Worm (Caenorhabditis elegans): ENCODE measurements around the gene F28H7.7.

Gene F28H7.7

ce11 chrV:10754050-10754449 lies at the start of gene F28H7.7:
Gene F28H7.7, minus strand, starts transcription at chrV:10754150.
- no peak for TF ChIP-seq klf-2 (GFP tag; conservative IDR thresholded peaks at IDR 0.05)
- no peak for TF ChIP-seq med-1 (GFP tag; optimal IDR thresholded peaks at IDR 0.05; ENCODE audit: insufficient read depth)
- no peak for TF ChIP-seq T22C8.4 (GFP tag; IDR thresholded peaks at IDR 0.05)
- no peak for TF ChIP-seq ztf-29 (GFP tag; IDR thresholded peaks at IDR 0.05)
- TF ChIP-seq ztf-23 (GFP tag; IDR thresholded peaks at IDR 0.05) = no peak
- TF ChIP-seq ref-1 (GFP tag; conservative IDR thresholded peaks at IDR 0.05) = no peak

- TF ChIP-seq cog-1 (tag; optimal IDR thresholded peaks at IDR 0.05) (no peak), ztf-29 (GFP tag; IDR thresholded peaks at IDR 0.05) (no peak), tab-1 (GFP tag; IDR thresholded peaks at IDR 0.05) (no peak), med-1 (GFP tag; optimal IDR thresholded peaks at IDR 0.05; ENCODE audit: insufficient read depth) (no peak), ref-1 (GFP tag; conservative IDR thresholded peaks at IDR 0.05) (no peak), klf-2 (GFP tag; conservative IDR thresholded peaks at IDR 0.05) (no peak), T22C8.4 (GFP tag; IDR thresholded peaks at IDR 0.05) (no peak), ztf-23 (GFP tag; IDR thresholded peaks at IDR 0.05) (no peak), flt-1 (GFP tag; IDR thresholded peaks at IDR 0.05) (no peak)
These were observed 48.1 kb upstream of the F28H7.7 start for ce11 chrV:10802060-10802459.

- TF ChIP-seq klf-2 (GFP tag; conservative IDR thresholded peaks at IDR 0.05) (no peak), ref-1 (GFP tag; conservative IDR thresholded peaks at IDR 0.05) (no peak), med-1 (GFP tag; optimal IDR thresholded peaks at IDR 0.05; ENCODE audit: insufficient read depth) (no peak), T22C8.4 (GFP tag; IDR thresholded peaks at IDR 0.05) (no peak), ztf-23 (GFP tag; IDR thresholded peaks at IDR 0.05) (no peak), tab-1 (GFP tag; IDR thresholded peaks at IDR 0.05) (no peak), ztf-29 (GFP tag; IDR thresholded peaks at IDR 0.05) (no peak), cog-1 (tag; optimal IDR thresholded peaks at IDR 0.05) (no peak), flt-1 (GFP tag; IDR thresholded peaks at IDR 0.05) (no peak)
These were observed 47.2 kb upstream of the F28H7.7 start, which contains the start of gene D1054.18 for ce11 chrV:10801154-10801553. Gene D1054.18, minus strand, starts transcription at chrV:10801198.

ce11 chrV:10798090-10798489 lies 44.1 kb upstream of the F28H7.7 start, which contains the start of gene srh-184:
Gene srh-184, minus strand, starts transcription at chrV:10798190.
- TF ChIP-seq ref-1 (GFP tag; conservative IDR thresholded peaks at IDR 0.05) = no peak
- TF ChIP-seq flt-1 (GFP tag; IDR thresholded peaks at IDR 0.05) = no peak
- no peak for TF ChIP-seq T22C8.4 (GFP tag; IDR thresholded peaks at IDR 0.05)
- no peak for TF ChIP-seq ztf-29 (GFP tag; IDR thresholded peaks at IDR 0.05)
- TF ChIP-seq klf-2 (GFP tag; conservative IDR thresholded peaks at IDR 0.05) = no peak
- no peak for TF ChIP-seq tab-1 (GFP tag; IDR thresholded peaks at IDR 0.05)
- TF ChIP-seq ztf-23 (GFP tag; IDR thresholded peaks at IDR 0.05) = no peak
- no peak for TF ChIP-seq med-1 (GFP tag; optimal IDR thresholded peaks at IDR 0.05; ENCODE audit: insufficient read depth)
- no peak for TF ChIP-seq cog-1 (tag; optimal IDR thresholded peaks at IDR 0.05)

ce11 chrV:10795494-10795893 lies 41.5 kb upstream of the F28H7.7 start, which contains the start of gene D1054.19:
Gene D1054.19, plus strand, starts transcription at chrV:10795794.
- TF ChIP-seq klf-2 (GFP tag; conservative IDR thresholded peaks at IDR 0.05) (no peak), T22C8.4 (GFP tag; IDR thresholded peaks at IDR 0.05) (no peak), ref-1 (GFP tag; conservative IDR thresholded peaks at IDR 0.05) (no peak), tab-1 (GFP tag; IDR thresholded peaks at IDR 0.05) (no peak), ztf-23 (GFP tag; IDR thresholded peaks at IDR 0.05) (no peak), flt-1 (GFP tag; IDR thresholded peaks at IDR 0.05) (no peak), med-1 (GFP tag; optimal IDR thresholded peaks at IDR 0.05; ENCODE audit: insufficient read depth) (no peak), cog-1 (tag; optimal IDR thresholded peaks at IDR 0.05) (no peak), ztf-29 (GFP tag; IDR thresholded peaks at IDR 0.05) (no peak)

- TF ChIP-seq flt-1 (GFP tag; IDR thresholded peaks at IDR 0.05) = no peak
- no peak for TF ChIP-seq ref-1 (GFP tag; conservative IDR thresholded peaks at IDR 0.05)
- TF ChIP-seq ztf-29 (GFP tag; IDR thresholded peaks at IDR 0.05) = no peak
- no peak for TF ChIP-seq klf-2 (GFP tag; conservative IDR thresholded peaks at IDR 0.05)
- no peak for TF ChIP-seq T22C8.4 (GFP tag; IDR thresholded peaks at IDR 0.05)
- TF ChIP-seq med-1 (GFP tag; optimal IDR thresholded peaks at IDR 0.05; ENCODE audit: insufficient read depth) = no peak
These were observed 40.5 kb upstream of the F28H7.7 start for ce11 chrV:10794463-10794862.

- TF ChIP-seq tab-1 (GFP tag; IDR thresholded peaks at IDR 0.05) = no peak
- TF ChIP-seq T22C8.4 (GFP tag; IDR thresholded peaks at IDR 0.05) = no peak
- TF ChIP-seq flt-1 (GFP tag; IDR thresholded peaks at IDR 0.05) = no peak
- no peak for TF ChIP-seq ztf-23 (GFP tag; IDR thresholded peaks at IDR 0.05)
- no peak for TF ChIP-seq cog-1 (tag; optimal IDR thresholded peaks at IDR 0.05)
- no peak for TF ChIP-seq ref-1 (GFP tag; conservative IDR thresholded peaks at IDR 0.05)
- TF ChIP-seq ztf-29 (GFP tag; IDR thresholded peaks at IDR 0.05) = no peak
- TF ChIP-seq klf-2 (GFP tag; conservative IDR thresholded peaks at IDR 0.05) = no peak
- TF ChIP-seq med-1 (GFP tag; optimal IDR thresholded peaks at IDR 0.05; ENCODE audit: insufficient read depth) = no peak
These were observed 39.5 kb upstream of the F28H7.7 start, which contains the start of gene ule-3 for ce11 chrV:10793498-10793897. Gene ule-3, plus strand, starts transcription at chrV:10793798.

- no peak for TF ChIP-seq ztf-23 (GFP tag; IDR thresholded peaks at IDR 0.05)
These were observed 38.8 kb upstream of the F28H7.7 start, which contains the start of gene D1054.10 for ce11 chrV:10792775-10793174. Gene D1054.10, minus strand, starts transcription at chrV:10792875.

- no peak for TF ChIP-seq T22C8.4 (GFP tag; IDR thresholded peaks at IDR 0.05)
- no peak for TF ChIP-seq flt-1 (GFP tag; IDR thresholded peaks at IDR 0.05)
- TF ChIP-seq tab-1 (GFP tag; IDR thresholded peaks at IDR 0.05) = no peak
- no peak for TF ChIP-seq med-1 (GFP tag; optimal IDR thresholded peaks at IDR 0.05; ENCODE audit: insufficient read depth)
- TF ChIP-seq klf-2 (GFP tag; conservative IDR thresholded peaks at IDR 0.05) = no peak
- TF ChIP-seq ztf-23 (GFP tag; IDR thresholded peaks at IDR 0.05) = no peak
- no peak for TF ChIP-seq ztf-29 (GFP tag; IDR thresholded peaks at IDR 0.05)
- no peak for TF ChIP-seq cog-1 (tag; optimal IDR thresholded peaks at IDR 0.05)
- TF ChIP-seq ref-1 (GFP tag; conservative IDR thresholded peaks at IDR 0.05) = no peak
These were observed 37.0 kb upstream of the F28H7.7 start, which contains the start of gene D1054.9 for ce11 chrV:10790921-10791320. Gene D1054.9, minus strand, starts transcription at chrV:10791057.

ce11 chrV:10784011-10784410 lies 30.1 kb upstream of the F28H7.7 start, which contains the start of gene D1054.8:
Gene D1054.8, plus strand, starts transcription at chrV:10784311.
- no peak for TF ChIP-seq tab-1 (GFP tag; IDR thresholded peaks at IDR 0.05)
- no peak for TF ChIP-seq T22C8.4 (GFP tag; IDR thresholded peaks at IDR 0.05)
- TF ChIP-seq flt-1 (GFP tag; IDR thresholded peaks at IDR 0.05) = no peak
- no peak for TF ChIP-seq med-1 (GFP tag; optimal IDR thresholded peaks at IDR 0.05; ENCODE audit: insufficient read depth)
- no peak for TF ChIP-seq klf-2 (GFP tag; conservative IDR thresholded peaks at IDR 0.05)
- no peak for TF ChIP-seq ztf-29 (GFP tag; IDR thresholded peaks at IDR 0.05)
- TF ChIP-seq ref-1 (GFP tag; conservative IDR thresholded peaks at IDR 0.05) = no peak
- TF ChIP-seq cog-1 (tag; optimal IDR thresholded peaks at IDR 0.05) = no peak
- no peak for TF ChIP-seq ztf-23 (GFP tag; IDR thresholded peaks at IDR 0.05)
